Fruit fly (Drosophila melanogaster) whole organism, embryonic: ENCODE data around the gene Frmd5.

Experiments used
- Ada2b ChIP-seq: fragments of 200-800 bp; sonication (Bioruptor generic); IDR thresholded peaks from 2 replicates; pipeline ENCODE4 v1.3.6; 2022; ENCODE audit warnings: missing biosample characterization, missing genetic modification characterization
- Asciz ChIP-seq: fragments of 200-800 bp; sonication (Bioruptor generic); optimal IDR thresholded peaks from 2 replicates; lab custom pipeline; 2017; ENCODE audit warnings: missing biosample characterization, mild to moderate bottlenecking, missing genetic modification characterization, missing genetic modification reagents
- Atf6 ChIP-seq: fragments of 200-800 bp; sonication (Bioruptor generic); IDR thresholded peaks from 2 replicates; pipeline ENCODE4 v1.3.6; 2022; ENCODE audit warnings: missing biosample characterization, missing genetic modification characterization
- CG10209 ChIP-seq: fragments of 200-800 bp; sonication (Bioruptor generic); optimal IDR thresholded peaks from 3 replicates; lab custom pipeline; 2017; ENCODE audit warnings: missing biosample characterization, mild to moderate bottlenecking, missing genetic modification characterization, missing genetic modification reagents
- CG11695 ChIP-seq: fragments of 200-800 bp; sonication (Bioruptor generic); IDR thresholded peaks from 3 replicates; pipeline ENCODE4 v1.3.6; 2022; ENCODE audit warnings: missing biosample characterization, missing genetic modification characterization
- CG11696 ChIP-seq: fragments of 200-800 bp; sonication (Bioruptor generic); IDR thresholded peaks from 2 replicates; pipeline ENCODE4 v1.3.6; 2022; ENCODE audit warnings: missing biosample characterization, missing genetic modification characterization
- CG12155 ChIP-seq: fragments of 200-800 bp; sonication (Bioruptor generic); optimal IDR thresholded peaks from 3 replicates; lab custom pipeline; 2016; ENCODE audit warnings: missing biosample characterization, missing genetic modification characterization
- CG12236 ChIP-seq: fragments of 200-800 bp; sonication (Bioruptor generic); optimal IDR thresholded peaks from 2 replicates; lab custom pipeline; 2016; ENCODE audit warnings: missing biosample characterization, missing genetic modification characterization
- CG12659 ChIP-seq: fragments of 200-800 bp; sonication (Bioruptor generic); optimal IDR thresholded peaks from 3 replicates; lab custom pipeline; 2017; ENCODE audit warnings: mild to moderate bottlenecking, missing biosample characterization, missing genetic modification reagents, missing genetic modification characterization
- CG14667 ChIP-seq: fragments of 200-800 bp; sonication (Bioruptor generic); IDR thresholded peaks from 2 replicates; pipeline ENCODE4 v1.3.6; 2022; ENCODE audit warnings: missing biosample characterization, missing genetic modification characterization
- CG15696 ChIP-seq: fragments of 200-800 bp; sonication (Bioruptor generic); optimal IDR thresholded peaks from 2 replicates; lab custom pipeline; 2019; ENCODE audit warnings: missing biosample characterization, mild to moderate bottlenecking, missing genetic modification characterization, moderate library complexity
- CG33557 ChIP-seq: fragments of 200-800 bp; sonication (Bioruptor generic); optimal IDR thresholded peaks from 2 replicates; lab custom pipeline; 2019; ENCODE audit warnings: missing biosample characterization, mild to moderate bottlenecking, missing genetic modification characterization, moderate library complexity
- CG34224 ChIP-seq: fragments of 200-800 bp; sonication (Bioruptor generic); IDR thresholded peaks from 3 replicates; pipeline ENCODE4 v1.3.6; 2022; ENCODE audit warnings: missing biosample characterization, missing genetic modification characterization; ENCODE audit not compliant: partially characterized antibody
- CG34376 ChIP-seq: fragments of 200-800 bp; sonication (Bioruptor generic); optimal IDR thresholded peaks from 2 replicates; lab custom pipeline; 2018; ENCODE audit warnings: missing biosample characterization, mild to moderate bottlenecking, missing genetic modification characterization
- CG4707 ChIP-seq: fragments of 200-800 bp; sonication (Bioruptor generic); optimal IDR thresholded peaks from 2 replicates; lab custom pipeline; 2018; ENCODE audit warnings: missing biosample characterization, mild to moderate bottlenecking, missing genetic modification characterization, moderate library complexity
- CG4854 ChIP-seq: fragments of 200-800 bp; sonication (Bioruptor generic); optimal IDR thresholded peaks from 2 replicates; lab custom pipeline; 2016; ENCODE audit warnings: missing biosample characterization, missing genetic modification characterization, inconsistent platforms
- CG9215 ChIP-seq: fragments of 200-800 bp; sonication (Bioruptor generic); IDR thresholded peaks from 2 replicates; pipeline ENCODE4 v1.3.6; 2022; ENCODE audit warnings: missing biosample characterization, missing genetic modification characterization
- D19B ChIP-seq: fragments of 200-800 bp; sonication (Bioruptor generic); optimal IDR thresholded peaks from 2 replicates; lab custom pipeline; 2017; ENCODE audit warnings: missing biosample characterization, mild to moderate bottlenecking, missing genetic modification characterization
- Dfd ChIP-seq, 2 experiments: fragments of >200 bp; optimal IDR thresholded peaks; 2 replicates each; lab custom pipeline; 2017; ENCODE audit warnings: missing biosample characterization in 2 of 2, missing genetic modification characterization in 2 of 2
- Dip2 ChIP-seq: fragments of 200-800 bp; sonication (Bioruptor generic); IDR thresholded peaks from 2 replicates; pipeline ENCODE4 v1.3.6; 2022; ENCODE audit warnings: missing biosample characterization, missing genetic modification characterization
- Dip3 ChIP-seq: fragments of 200-800 bp; sonication (Bioruptor generic); optimal IDR thresholded peaks from 3 replicates; lab custom pipeline; 2016; ENCODE audit warnings: missing biosample characterization, missing genetic modification characterization
- Fer3 ChIP-seq: fragments of 200-800 bp; sonication (Bioruptor generic); optimal IDR thresholded peaks from 2 replicates; lab custom pipeline; 2018; ENCODE audit warnings: missing biosample characterization, mild to moderate bottlenecking, missing genetic modification characterization, moderate library complexity
- HLH54F ChIP-seq: fragments of 200-800 bp; sonication (Bioruptor generic); optimal IDR thresholded peaks from 3 replicates; lab custom pipeline; 2016; ENCODE audit warnings: missing biosample characterization, missing genetic modification characterization
- Hr3 ChIP-seq: fragments of 200-800 bp; sonication (Bioruptor generic); optimal IDR thresholded peaks from 3 replicates; lab custom pipeline; 2016; ENCODE audit warnings: missing biosample characterization, missing genetic modification characterization
- Hr51 ChIP-seq, 2 experiments: fragments of 200-800 bp; sonication (Bioruptor generic); optimal IDR thresholded peaks; 2 replicates in 1 of 2; 3 replicates in 1 of 2; lab custom pipeline; 2016 to 2018; ENCODE audit warnings: missing biosample characterization in 2 of 2, missing genetic modification characterization in 2 of 2, mild to moderate bottlenecking in 1 of 2, moderate library complexity in 1 of 2
- MTF-1 ChIP-seq: fragments of 200-800 bp; sonication (Bioruptor generic); optimal IDR thresholded peaks from 2 replicates; lab custom pipeline; 2018; ENCODE audit warnings: missing biosample characterization, mild to moderate bottlenecking, missing genetic modification characterization, borderline replicate concordance
- NC2β ChIP-seq: fragments of 200-800 bp; sonication (Bioruptor generic); optimal IDR thresholded peaks from 2 replicates; lab custom pipeline; 2016; ENCODE audit warnings: missing biosample characterization, missing genetic modification characterization
- Sox100B ChIP-seq: fragments of 200-800 bp; sonication (Bioruptor generic); optimal IDR thresholded peaks from 3 replicates; lab custom pipeline; 2018; ENCODE audit warnings: missing biosample characterization, mild to moderate bottlenecking, missing genetic modification characterization
- Sry-β ChIP-seq: fragments of 200-800 bp; sonication (Bioruptor generic); optimal IDR thresholded peaks from 2 replicates; lab custom pipeline; 2018; ENCODE audit warnings: missing biosample characterization, mild to moderate bottlenecking, missing genetic modification characterization, moderate library complexity
- Usf ChIP-seq: fragments of 200-800 bp; sonication (Bioruptor generic); optimal IDR thresholded peaks from 2 replicates; lab custom pipeline; 2017; ENCODE audit warnings: missing genotype, missing biosample characterization, missing genetic modification characterization
- abd-A ChIP-seq: fragments of 200-800 bp; sonication (Bioruptor generic); optimal IDR thresholded peaks from 3 replicates; lab custom pipeline; 2019; ENCODE audit warnings: missing biosample characterization, mild to moderate bottlenecking, missing genetic modification characterization, moderate library complexity
- bbx ChIP-seq: fragments of 200-800 bp; sonication (Bioruptor generic); IDR thresholded peaks from 2 replicates; pipeline ENCODE4 v1.3.6; 2022; ENCODE audit warnings: missing biosample characterization, missing genetic modification characterization; ENCODE audit not compliant: partially characterized antibody
- cas ChIP-seq: fragments of 200-800 bp; sonication (Bioruptor generic); IDR thresholded peaks from 2 replicates; pipeline ENCODE4 v1.3.6; 2022; ENCODE audit warnings: missing biosample characterization, missing genetic modification characterization
- chinmo ChIP-seq: fragments of 200-800 bp; sonication (Bioruptor generic); IDR thresholded peaks from 4 replicates; pipeline ENCODE4 v1.3.6; 2022; ENCODE audit warnings: missing biosample characterization, missing genetic modification characterization; ENCODE audit not compliant: partially characterized antibody
- cwo ChIP-seq: fragments of 200-800 bp; sonication (Bioruptor generic); optimal IDR thresholded peaks from 3 replicates; lab custom pipeline; 2017; ENCODE audit warnings: missing biosample characterization, missing genetic modification characterization, mild to moderate bottlenecking, moderate library complexity, missing genetic modification reagents
- dm ChIP-seq: fragments of 200-800 bp; sonication (Bioruptor generic); optimal IDR thresholded peaks from 3 replicates; lab custom pipeline; 2016; ENCODE audit warnings: missing biosample characterization, missing genetic modification characterization
- dysf ChIP-seq: fragments of 200-800 bp; sonication (Bioruptor generic); IDR thresholded peaks from 3 replicates; pipeline ENCODE4 v1.3.6; 2022; ENCODE audit warnings: missing biosample characterization, missing genetic modification characterization
- en ChIP-seq: fragments of 200-800 bp; sonication (Bioruptor generic); optimal IDR thresholded peaks from 2 replicates; lab custom pipeline; 2016; ENCODE audit warnings: missing biosample characterization, missing genetic modification characterization
- gcm2 ChIP-seq: fragments of 200-800 bp; sonication (Bioruptor generic); optimal IDR thresholded peaks from 2 replicates; lab custom pipeline; 2016; ENCODE audit warnings: missing biosample characterization, missing genetic modification characterization
- jumu ChIP-seq: fragments of 200-800 bp; sonication (Bioruptor generic); optimal IDR thresholded peaks from 3 replicates; lab custom pipeline; 2016; ENCODE audit warnings: missing biosample characterization, missing genetic modification characterization
- knrl ChIP-seq: fragments of 200-800 bp; sonication (Bioruptor generic); IDR thresholded peaks from 3 replicates; pipeline ENCODE4 v1.3.6; 2022; ENCODE audit warnings: missing biosample characterization, missing genetic modification characterization; ENCODE audit not compliant: partially characterized antibody
- lbe ChIP-seq: fragments of 200-800 bp; sonication (Bioruptor generic); optimal IDR thresholded peaks from 2 replicates; lab custom pipeline; 2016; ENCODE audit warnings: missing biosample characterization, mild to moderate bottlenecking, missing genetic modification characterization
- lola ChIP-seq, 3 experiments: fragments of >200 bp in 2 of 3; fragments of 200-800 bp in 1 of 3; sonication (Bioruptor generic) in 1 of 3; optimal IDR thresholded peaks; 2 replicates each; lab custom pipeline; 2017 to 2019; ENCODE audit warnings: missing biosample characterization in 3 of 3, missing genetic modification characterization in 3 of 3, mild to moderate bottlenecking in 1 of 3, moderate library complexity in 1 of 3
- ranshi ChIP-seq: fragments of 200-800 bp; sonication (Bioruptor generic); IDR thresholded peaks from 2 replicates; pipeline ENCODE4 v1.3.6; 2022; ENCODE audit warnings: missing biosample characterization, missing genetic modification characterization
- rib ChIP-seq: fragments of 200-800 bp; sonication (Bioruptor generic); IDR thresholded peaks from 2 replicates; pipeline ENCODE4 v1.3.6; 2022; ENCODE audit warnings: missing biosample characterization, missing genetic modification characterization
- sc ChIP-seq, 3 experiments: fragments of >200 bp in 2 of 3; fragments of 200-800 bp in 1 of 3; sonication (Bioruptor generic) in 1 of 3; optimal IDR thresholded peaks; 2 replicates in 2 of 3; 3 replicates in 1 of 3; lab custom pipeline; 2017; ENCODE audit warnings: mild to moderate bottlenecking in 1 of 3, missing biosample characterization in 1 of 3, missing genetic modification characterization in 1 of 3, missing genetic modification reagents in 1 of 3
- wdn ChIP-seq: fragments of 200-800 bp; sonication (Bioruptor generic); IDR thresholded peaks from 2 replicates; pipeline ENCODE4 v1.3.6; 2022; ENCODE audit warnings: missing biosample characterization, missing genetic modification characterization

The Frmd5 gene

dm6 chr2L:10306518-10307260 is 37.6 kb upstream of the Frmd5 start, which contains the start of the genes CG5390 and CG4968 (continued):
- TF ChIP-seq CG11696, result no peak
- TF ChIP-seq CG12236 (GFP tag; lab: Kevin White, UChicago), result no peak
- TF ChIP-seq CG15696 (tag; lab: Kevin White, UChicago), result peak; percentile 32
- no peak for TF ChIP-seq en (GFP tag; lab: Kevin White, UChicago)
- peak; percentile 37 for TF ChIP-seq CG34376
- TF ChIP-seq Sox100B, result peak; percentile 65
- peak; percentile 72; the same call in 2 of the 3 replicates for TF ChIP-seq CG11695 (GFP tag; lab: Robert Waterston, UW)
- peak; percentile 72 for TF ChIP-seq bbx (GFP tag; lab: Robert Waterston, UW)
- no peak for TF ChIP-seq NC2β (GFP tag; lab: Kevin White, UChicago)
- peak; percentile 88 for TF ChIP-seq lbe (GFP tag; lab: Kevin White, UChicago)
- no peak for TF ChIP-seq Dip2 (GFP tag; lab: Robert Waterston, UW)
- peak; percentile 38; the same call in 1 of the 2 replicates for TF ChIP-seq wdn (GFP tag; lab: Robert Waterston, UW)
- peak; percentile 59; the same call in 1 of the 2 replicates for TF ChIP-seq cas (GFP tag; lab: Robert Waterston, UW)
- peak; percentile 32 for TF ChIP-seq CG33557
- no peak for TF ChIP-seq sc (optimal IDR thresholded peaks at IDR 0.05; lab: Kevin White, UChicago)
- TF ChIP-seq sc (GFP tag; optimal IDR thresholded peaks at IDR 0.05; lab: Kevin White, UChicago), result peak; percentile 28
- TF ChIP-seq Atf6 (GFP tag; lab: Robert Waterston, UW), result peak; percentile 75; the same call in 1 of the 2 replicates
- TF ChIP-seq CG12155, result peak; percentile 67
- no peak for TF ChIP-seq MTF-1 (GFP tag; lab: Kevin White, UChicago)
- no peak for TF ChIP-seq dm
- peak; percentile 55; the same call in 1 of the 3 replicates for TF ChIP-seq dysf (GFP tag; lab: Robert Waterston, UW)
- peak; percentile 38 for TF ChIP-seq CG4707 (GFP tag; lab: Kevin White, UChicago)
- TF ChIP-seq gcm2 (GFP tag; lab: Kevin White, UChicago), result peak; percentile 20
- no peak for TF ChIP-seq CG4854 (GFP tag; lab: Kevin White, UChicago)
- peak in 1 of 3 experiments; percentile 36 for TF ChIP-seq lola (GFP tag; optimal IDR thresholded peaks at IDR 0.05; lab: Kevin White, UChicago)
- peak; percentile 86 for TF ChIP-seq CG12659 (GFP tag; lab: Kevin White, UChicago)
- TF ChIP-seq Fer3 (tag; lab: Kevin White, UChicago), result peak; percentile 77
- peak; percentile 47; the same call in 1 of the 2 replicates for TF ChIP-seq ranshi
- 0 out of 2 replicates have a peak, but pooled peaks have one; percentile 14 for TF ChIP-seq CG14667 (GFP tag; lab: Robert Waterston, UW)
- TF ChIP-seq D19B (GFP tag; lab: Kevin White, UChicago), result peak; percentile 50
- TF ChIP-seq Usf (GFP tag; lab: Kevin White, UChicago), result no peak
- peak; percentile 2 for TF ChIP-seq Dip3 (GFP tag; lab: Kevin White, UChicago)
- peak; percentile 59 for TF ChIP-seq CG10209 (GFP tag; lab: Kevin White, UChicago)
- no peak for TF ChIP-seq Dfd (GFP tag; optimal IDR thresholded peaks at IDR 0.05; lab: Kevin White, UChicago)
- 0 out of 4 replicates have a peak, but pooled peaks have one; percentile 65 for TF ChIP-seq chinmo
- TF ChIP-seq Asciz, result peak; percentile 52
- TF ChIP-seq cwo (GFP tag; lab: Kevin White, UChicago), result no peak
- peak; percentile 1 for TF ChIP-seq Sry-β (GFP tag; lab: Kevin White, UChicago)
- TF ChIP-seq rib (GFP tag; lab: Robert Waterston, UW), result peak; percentile 20; the same call in 1 of the 2 replicates
- TF ChIP-seq CG9215, result no peak
- no peak for TF ChIP-seq abd-A (tag; lab: Kevin White, UChicago)
- no peak for TF ChIP-seq jumu
- peak; percentile 51; the same call in 2 of the 3 replicates for TF ChIP-seq CG34224 (GFP tag; lab: Robert Waterston, UW)
- peak; percentile 6 for TF ChIP-seq HLH54F (GFP tag; lab: Kevin White, UChicago)
- peak; percentile 35; the same call in 2 of the 3 replicates for TF ChIP-seq knrl
- TF ChIP-seq Hr51 (GFP tag; optimal IDR thresholded peaks at IDR 0.05; lab: Kevin White, UChicago), result peak; percentile 30 to 83
- TF ChIP-seq Ada2b (GFP tag; lab: Robert Waterston, UW), result peak; percentile 63
- TF ChIP-seq Hr3, result peak; percentile 52
